Worm (Caenorhabditis elegans): ENCODE data around the gene F33G12.6.
A peak's percentile ranks its signal among the peaks of the same experiment; 100 is the strongest.

Gene F33G12.6

ce11 chrII:5085450-5085849 is 35.7 kb downstream of the F33G12.6 start, which contains the start of gene txt-9:
Gene txt-9, plus strand, starts transcription at chrII:5085785.
- TF ChIP-seq ceh-100 (GFP tag; IDR thresholded peaks at IDR 0.05) (no peak), attf-3 (GFP tag; conservative IDR thresholded peaks at IDR 0.05) (no peak)

ce11 chrII:5086143-5086542 is 36.4 kb downstream of the F33G12.6 start:
- no peak for TF ChIP-seq T07F8.4 (tag; optimal IDR thresholded peaks at IDR 0.05)
- no peak for TF ChIP-seq ztf-26 (tag; optimal IDR thresholded peaks at IDR 0.05)
- no peak for TF ChIP-seq zfh-2 (GFP tag; conservative IDR thresholded peaks at IDR 0.05)
- no peak for TF ChIP-seq ceh-27 (GFP tag; optimal IDR thresholded peaks at IDR 0.05)
- TF ChIP-seq F57A8.1 (GFP tag; optimal IDR thresholded peaks at IDR 0.05): no peak

- TF ChIP-seq F49E8.2 (tag; optimal IDR thresholded peaks at IDR 0.05; ENCODE audit: insufficient read depth) (peak; percentile 65), tbp1 (GFP tag; optimal IDR thresholded peaks at IDR 0.05) (peak; percentile 25), madf-6 (GFP tag; IDR thresholded peaks at IDR 0.05) (peak; percentile 96), ceh-91 (GFP tag; IDR thresholded peaks at IDR 0.05) (peak; percentile 89), dpl-1 (GFP tag; optimal IDR thresholded peaks at IDR 0.05) (peak; percentile 49), nhr-90 (tag; optimal IDR thresholded peaks at IDR 0.05) (no peak), efl-1 (GFP tag; optimal IDR thresholded peaks at IDR 0.05) (peak; percentile 80), xnd-1 (tag; optimal IDR thresholded peaks at IDR 0.05) (peak; percentile 93), F22D6.2 (tag; optimal IDR thresholded peaks at IDR 0.05) (no peak), lsl-1 (GFP tag; optimal IDR thresholded peaks at IDR 0.05) (peak; percentile 97), ekl-4 (GFP tag; IDR thresholded peaks at IDR 0.05) (no peak), lin-54 (GFP tag; optimal IDR thresholded peaks at IDR 0.05) (peak; percentile 36), snpc-4 (GFP tag; optimal IDR thresholded peaks at IDR 0.05) (no peak), snpc-4 (tag; optimal IDR thresholded peaks at IDR 0.05) (peak in 1 of 4 experiments; percentile 7), snpc-1.3 (tag; optimal IDR thresholded peaks at IDR 0.05; ENCODE audit: insufficient read depth) (peak; percentile 43), rec-8 (tag; optimal IDR thresholded peaks at IDR 0.05) (no peak), F33H1.4 (GFP tag; IDR thresholded peaks at IDR 0.05) (peak; percentile 95), D2030.7 (GFP tag; IDR thresholded peaks at IDR 0.05) (peak; percentile 60), unc-130 (GFP tag; optimal IDR thresholded peaks at IDR 0.05) (peak; percentile 3), hmg-20 (GFP tag; IDR thresholded peaks at IDR 0.05) (no peak), snpc-1.1 (tag; optimal IDR thresholded peaks at IDR 0.05; ENCODE audit: insufficient read depth) (peak; percentile 43), madf-8 (GFP tag; conservative IDR thresholded peaks at IDR 0.05) (peak; percentile 86), Y67H2A.10 (GFP tag; conservative IDR thresholded peaks at IDR 0.05) (no peak), snpc-3.4 (tag; optimal IDR thresholded peaks at IDR 0.05) (peak; percentile 76)
Observed at ce11 chrII:5091640-5092243, 42.0 kb downstream of the F33G12.6 start, which contains the start of gene pld-1. Gene pld-1, minus strand, starts transcription at chrII:5091690.

ce11 chrII:5092362-5093281 is 42.9 kb downstream of the F33G12.6 start, which contains the start of gene C04G6.2:
Gene C04G6.2, plus strand, starts transcription at chrII:5093231.
- TF ChIP-seq nhr-80 (tag; optimal IDR thresholded peaks at IDR 0.05) (peak; percentile 52), Y67H2A.10 (GFP tag; conservative IDR thresholded peaks at IDR 0.05) (no peak), pha-4 (tag; optimal IDR thresholded peaks at IDR 0.05) (peak; percentile 48), ztf-18 (tag; optimal IDR thresholded peaks at IDR 0.05) (no peak), mxl-1 (tag; optimal IDR thresholded peaks at IDR 0.05) (no peak), F22D6.2 (tag; optimal IDR thresholded peaks at IDR 0.05) (no peak), hmg-1.2 (GFP tag; IDR thresholded peaks at IDR 0.05) (peak; percentile 92; the same call in 1 of the 2 replicates), F39B2.1 (GFP tag; IDR thresholded peaks at IDR 0.05) (no peak), die-1 (tag; optimal IDR thresholded peaks at IDR 0.05) (no peak), aptf-3 (GFP tag; IDR thresholded peaks at IDR 0.05) (no peak), attf-5 (GFP tag; optimal IDR thresholded peaks at IDR 0.05) (peak; percentile 56)

Measured in whole organism, young adult.